Worm (Caenorhabditis elegans) whole organism, midembryonic: Measurements from ENCODE around the gene Y43F8B.12.

Source experiments
- T22C8.4 ChIP-seq: fragments of 200-800 bp; sonication (Bioruptor generic); IDR thresholded peaks from 2 replicates; pipeline ENCODE4 v1.3.6; 2022; ENCODE audit warnings: missing genetic modification characterization, missing compliant biosample characterization
- flt-1 ChIP-seq: fragments of 200-800 bp; sonication (Bioruptor generic); IDR thresholded peaks from 2 replicates; pipeline ENCODE4 v1.3.6; 2022; ENCODE audit warnings: missing genetic modification characterization, missing compliant biosample characterization
- klf-2 ChIP-seq: fragments of 200-800 bp; sonication (Bioruptor generic); conservative IDR thresholded peaks from 2 replicates; pipeline ENCODE4 v1.3.6; 2022; ENCODE audit warnings: missing genetic modification reagents, missing genetic modification characterization, missing compliant biosample characterization
- med-1 ChIP-seq: sonication (generic microtip); optimal IDR thresholded peaks from 2 replicates; lab custom pipeline; 2017; ENCODE audit warnings: missing genetic modification characterization, mild to moderate bottlenecking, missing compliant biosample characterization, antibody characterized with exemption, missing genetic modification reagents; ENCODE audit not compliant: insufficient read depth
- ref-1 ChIP-seq: fragments of 200-800 bp; sonication (Bioruptor generic); conservative IDR thresholded peaks from 2 replicates; pipeline ENCODE4 v1.3.6; 2022; ENCODE audit warnings: missing genetic modification reagents, missing genetic modification characterization, missing compliant biosample characterization
- ztf-23 ChIP-seq: fragments of 200-800 bp; sonication (Bioruptor generic); IDR thresholded peaks from 2 replicates; pipeline ENCODE4 v1.3.6; 2022; ENCODE audit warnings: missing genetic modification reagents, missing genetic modification characterization, missing compliant biosample characterization
- ztf-29 ChIP-seq: fragments of 200-800 bp; sonication (Bioruptor generic); IDR thresholded peaks from 2 replicates; pipeline ENCODE4 v1.3.6; 2022; ENCODE audit warnings: missing genetic modification reagents, missing genetic modification characterization, missing compliant biosample characterization

DNA sequence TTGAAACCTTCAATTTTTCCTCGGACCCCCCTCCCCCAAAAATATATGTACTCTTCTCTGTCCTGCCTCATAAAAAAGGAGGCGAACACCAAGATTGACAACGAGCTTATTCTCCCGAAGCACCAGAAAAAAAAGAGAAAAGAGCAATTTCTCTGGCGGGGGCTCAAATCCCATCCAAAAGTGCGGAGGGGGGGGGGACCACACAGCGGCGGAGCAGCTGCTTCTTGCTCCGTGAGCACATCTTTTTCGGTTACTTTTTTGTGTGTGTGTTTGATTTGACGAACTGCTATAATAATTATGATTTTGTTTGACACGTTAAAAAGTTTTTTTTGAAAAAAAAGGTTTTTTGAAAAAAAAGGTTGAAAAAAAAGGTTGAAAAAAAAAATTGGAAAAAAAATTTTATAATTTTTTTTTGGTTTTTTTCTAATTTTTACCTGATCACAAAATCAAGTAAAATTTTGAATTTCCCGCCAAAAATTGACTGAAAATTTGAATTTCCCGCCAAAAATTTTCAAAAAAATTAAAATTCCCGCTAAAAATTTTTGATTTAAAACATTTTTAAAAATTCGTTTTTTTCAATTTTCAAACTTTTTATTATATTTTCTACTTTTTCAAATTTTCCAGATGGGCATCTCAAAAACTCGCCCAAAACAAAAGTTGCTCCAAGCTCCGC is 5.8 kb downstream of the Y43F8B.12 start, which contains the start of gene Y43F8B.10:
- TF ChIP-seq ztf-23, result no peak
- no peak for TF ChIP-seq flt-1 (GFP tag; lab: Robert Waterston, UW)
- no peak for TF ChIP-seq klf-2 (GFP tag; lab: Robert Waterston, UW)
- TF ChIP-seq T22C8.4, result no peak
- TF ChIP-seq ztf-29 (GFP tag; lab: Robert Waterston, UW), result no peak
- TF ChIP-seq ref-1 (GFP tag; lab: Robert Waterston, UW), result no peak
- TF ChIP-seq med-1 (GFP tag; lab: Kevin White, UChicago), result no peak
